Worm (Caenorhabditis elegans) whole organism, early embryonic: ENCODE measurements around the gene npr-28.

Source experiments
- B0310.2 ChIP-seq: sonication (generic microtip); optimal IDR thresholded peaks from 2 replicates; lab custom pipeline; 2016; ENCODE audit warnings: mild to moderate bottlenecking, missing genetic modification characterization, missing compliant biosample characterization
- F13C5.2 ChIP-seq: sonication (generic microtip); optimal IDR thresholded peaks from 2 replicates; lab custom pipeline; 2017; ENCODE audit warnings: mild to moderate bottlenecking, missing genetic modification characterization, inconsistent platforms, missing compliant biosample characterization
- ama-1 ChIP-seq: fragments of 150-350 bp; optimal IDR thresholded peaks from 2 replicates; lab custom pipeline; 2014
- ceh-13 ChIP-seq: fragments of 200-800 bp; sonication (Bioruptor generic); optimal IDR thresholded peaks from 2 replicates; lab custom pipeline; 2018; ENCODE audit warnings: mild to moderate bottlenecking, missing genetic modification characterization, missing compliant biosample characterization
- ceh-36 ChIP-seq: sonication (generic microtip); optimal IDR thresholded peaks from 2 replicates; lab custom pipeline; 2016; ENCODE audit warnings: missing genetic modification characterization, inconsistent platforms, missing compliant biosample characterization
- hmbx-1 ChIP-seq: sonication (generic microtip); optimal IDR thresholded peaks from 2 replicates; lab custom pipeline; 2016; ENCODE audit warnings: mild to moderate bottlenecking, missing genetic modification characterization, missing compliant biosample characterization
- hmg-4 ChIP-seq: fragments of 200-800 bp; sonication (Bioruptor generic); optimal IDR thresholded peaks from 2 replicates; lab custom pipeline; 2018; ENCODE audit warnings: mild to moderate bottlenecking, missing genetic modification characterization, missing compliant biosample characterization
- scrt-1 ChIP-seq: fragments of 200-800 bp; sonication (Bioruptor generic); IDR thresholded peaks from 2 replicates; pipeline ENCODE4 v1.3.6; 2022; ENCODE audit warnings: missing genetic modification characterization, missing compliant biosample characterization
- tbx-37 ChIP-seq: fragments of 200-800 bp; sonication (Bioruptor generic); conservative IDR thresholded peaks from 2 replicates; pipeline ENCODE4 v1.3.6; 2022; ENCODE audit warnings: missing genetic modification reagents, missing genetic modification characterization, missing compliant biosample characterization

ce11 chrX:8299554-8299953 lies 51.3 kb downstream of the npr-28 start, which contains the start of gene ced-13:
- TF ChIP-seq tbx-37 (no peak), hmbx-1 (no peak), B0310.2 (tag; lab: Kevin White, UChicago) (no peak), ama-1 (lab: Kevin White, UChicago) (no peak), ceh-13 (GFP tag; lab: Kevin White, UChicago) (no peak), hmg-4 (no peak), scrt-1 (GFP tag; lab: Robert Waterston, UW) (no peak), ceh-36 (no peak), F13C5.2 (tag; lab: Kevin White, UChicago) (no peak)
